Worm (Caenorhabditis elegans) whole organism, L4 larva: ENCODE measurements around the gene T14G8.3.
A peak's percentile ranks its signal among the peaks of the same experiment; 100 is the strongest.

Experiments
- F10B5.3 ChIP-seq: sonication (generic microtip); optimal IDR thresholded peaks from 2 replicates; lab custom pipeline; 2016; ENCODE audit warnings: mild to moderate bottlenecking, missing genetic modification characterization, missing compliant biosample characterization
- F26F4.8 ChIP-seq: fragments of 200-800 bp; sonication (Bioruptor generic); conservative IDR thresholded peaks from 2 replicates; pipeline ENCODE4 v1.3.6; 2022; ENCODE audit warnings: missing genetic modification characterization, missing compliant biosample characterization
- T26A8.4 ChIP-seq: fragments of 200-800 bp; sonication (Bioruptor generic); IDR thresholded peaks from 2 replicates; pipeline ENCODE4 v1.3.6; 2022; ENCODE audit warnings: missing genetic modification characterization, missing compliant biosample characterization
- Y105C5A.15 ChIP-seq: fragments of 200-800 bp; sonication (Bioruptor generic); IDR thresholded peaks from 2 replicates; pipeline ENCODE4 v1.3.6; 2022; ENCODE audit warnings: missing genetic modification characterization, missing compliant biosample characterization
- Y48G9A.11 ChIP-seq: fragments of 200-800 bp; sonication (Bioruptor generic); IDR thresholded peaks from 2 replicates; pipeline ENCODE4 v1.3.6; 2022; ENCODE audit warnings: missing genetic modification reagents, missing genetic modification characterization, missing compliant biosample characterization
- Y5F2A.4 ChIP-seq: fragments of 200-800 bp; sonication (Bioruptor generic); optimal IDR thresholded peaks from 2 replicates; lab custom pipeline; 2018; ENCODE audit warnings: mild to moderate bottlenecking, missing genetic modification characterization, missing compliant biosample characterization
- Y75B8A.6 ChIP-seq: fragments of 200-800 bp; sonication (Bioruptor generic); IDR thresholded peaks from 2 replicates; pipeline ENCODE4 v1.3.6; 2022; ENCODE audit warnings: missing genetic modification reagents, missing genetic modification characterization, missing compliant biosample characterization
- ZK337.2 ChIP-seq: fragments of 200-800 bp; sonication (Bioruptor generic); IDR thresholded peaks from 2 replicates; pipeline ENCODE4 v1.3.6; 2022; ENCODE audit warnings: missing genetic modification reagents, missing genetic modification characterization, missing compliant biosample characterization
- ZK546.5 ChIP-seq, 2 experiments: sonication (generic microtip); optimal IDR thresholded peaks; 2 replicates each; lab custom pipeline; 2017; ENCODE audit warnings: missing biosample characterization in 2 of 2, missing genetic modification characterization in 2 of 2
- aly-2 ChIP-seq: sonication (generic microtip); optimal IDR thresholded peaks from 2 replicates; lab custom pipeline; 2018; ENCODE audit warnings: missing biosample characterization, missing genetic modification characterization
- arid-1 ChIP-seq: fragments of 200-800 bp; sonication (Bioruptor generic); conservative IDR thresholded peaks from 2 replicates; pipeline ENCODE4 v1.3.6; 2022; ENCODE audit warnings: missing genetic modification reagents, missing genetic modification characterization, missing compliant biosample characterization
- ceh-28 ChIP-seq: fragments of 150-350 bp; optimal IDR thresholded peaks from 2 replicates; lab custom pipeline; 2014; ENCODE audit warnings: missing biosample characterization, missing genetic modification reagents, missing genetic modification characterization
- ceh-44 ChIP-seq: fragments of 200-800 bp; sonication (Bioruptor generic); IDR thresholded peaks from 2 replicates; pipeline ENCODE4 v1.3.6; 2022; ENCODE audit warnings: missing genetic modification reagents, missing genetic modification characterization, missing compliant biosample characterization
- ces-1 ChIP-seq: fragments of 150-350 bp; sonication (generic microtip); optimal IDR thresholded peaks from 4 replicates; lab custom pipeline; 2014; ENCODE audit warnings: missing biosample characterization, missing genetic modification reagents, missing genetic modification characterization
- daf-12 ChIP-seq: fragments of 150-350 bp; optimal IDR thresholded peaks from 2 replicates; lab custom pipeline; 2014; ENCODE audit warnings: missing biosample characterization, missing genetic modification reagents, missing genetic modification characterization
- daf-8 ChIP-seq: fragments of 200-800 bp; sonication (Bioruptor generic); IDR thresholded peaks from 2 replicates; pipeline ENCODE4 v1.3.6; 2022; ENCODE audit warnings: missing genetic modification characterization, missing compliant biosample characterization
- dmd-6 ChIP-seq: fragments of 200-800 bp; sonication (Bioruptor generic); IDR thresholded peaks from 2 replicates; pipeline ENCODE4 v1.3.6; 2022; ENCODE audit warnings: missing genetic modification reagents, missing genetic modification characterization, missing compliant biosample characterization
- dmd-9 ChIP-seq: fragments of 200-800 bp; sonication (Bioruptor generic); IDR thresholded peaks from 2 replicates; pipeline ENCODE4 v1.3.6; 2022; ENCODE audit warnings: missing genetic modification reagents, missing genetic modification characterization, missing compliant biosample characterization
- dve-1 ChIP-seq: sonication (generic microtip); optimal IDR thresholded peaks from 2 replicates; lab custom pipeline; 2017; ENCODE audit warnings: antibody characterized with exemption, mild to moderate bottlenecking, missing genetic modification characterization, missing compliant biosample characterization; ENCODE audit not compliant: insufficient read depth
- egl-27 ChIP-seq: sonication (generic microtip); optimal IDR thresholded peaks from 3 replicates; lab custom pipeline; 2017; ENCODE audit warnings: missing biosample characterization, missing genetic modification reagents, missing genetic modification characterization
- fos-1 ChIP-seq: fragments of 150-350 bp; optimal IDR thresholded peaks from 2 replicates; lab custom pipeline; 2014; ENCODE audit warnings: missing biosample characterization, missing genetic modification characterization
- hlh-30 ChIP-seq: sonication (generic microtip); optimal IDR thresholded peaks from 2 replicates; lab custom pipeline; 2017; ENCODE audit warnings: antibody characterized with exemption, mild to moderate bottlenecking, missing genetic modification characterization, missing compliant biosample characterization; ENCODE audit not compliant: insufficient read depth
- lim-7 ChIP-seq: fragments of 200-800 bp; sonication (Bioruptor generic); IDR thresholded peaks from 2 replicates; pipeline ENCODE4 v1.3.6; 2022; ENCODE audit warnings: missing genetic modification characterization, missing compliant biosample characterization
- lin-1 ChIP-seq: fragments of 200-800 bp; sonication (Bioruptor generic); IDR thresholded peaks from 2 replicates; pipeline ENCODE4 v1.3.6; 2022; ENCODE audit warnings: missing genetic modification reagents, missing genetic modification characterization, missing compliant biosample characterization
- lin-15B ChIP-seq: fragments of 150-350 bp; sonication (generic microtip); optimal IDR thresholded peaks from 3 replicates; lab custom pipeline; 2014; ENCODE audit warnings: missing biosample characterization, missing genetic modification characterization
- lin-39 ChIP-seq: fragments of 150-350 bp; optimal IDR thresholded peaks from 2 replicates; lab custom pipeline; 2014; ENCODE audit warnings: missing biosample characterization, missing genetic modification reagents, missing genetic modification characterization
- lsy-2 ChIP-seq, 2 experiments: fragments of 150-350 bp in 1 of 2; sonication (generic microtip) in 1 of 2; optimal IDR thresholded peaks; 2 replicates each; lab custom pipeline; 2014 to 2017; ENCODE audit warnings: missing biosample characterization in 2 of 2, missing genetic modification characterization in 2 of 2
- madf-9 ChIP-seq: fragments of 200-800 bp; sonication (Bioruptor generic); conservative IDR thresholded peaks from 2 replicates; pipeline ENCODE4 v1.3.6; 2022; ENCODE audit warnings: missing genetic modification reagents, missing genetic modification characterization, missing compliant biosample characterization
- mdl-1 ChIP-seq, 2 experiments: fragments of 150-350 bp in 1 of 2; sonication (generic microtip) in 1 of 2; optimal IDR thresholded peaks; 2 replicates each; lab custom pipeline; 2014 to 2017; ENCODE audit warnings: missing biosample characterization in 2 of 2, missing genetic modification characterization in 2 of 2
- mdt-29 ChIP-seq: fragments of 200-800 bp; sonication (Bioruptor generic); IDR thresholded peaks from 2 replicates; pipeline ENCODE4 v1.3.6; 2022; ENCODE audit warnings: missing genetic modification reagents, missing genetic modification characterization, missing compliant biosample characterization
- mep-1 ChIP-seq: fragments of 150-350 bp; sonication (generic microtip); optimal IDR thresholded peaks from 3 replicates; lab custom pipeline; 2014; ENCODE audit warnings: missing biosample characterization, missing genetic modification characterization
- mxl-2 ChIP-seq: fragments of 200-800 bp; sonication (Bioruptor generic); conservative IDR thresholded peaks from 2 replicates; pipeline ENCODE4 v1.3.6; 2022; ENCODE audit warnings: missing genetic modification reagents, missing genetic modification characterization, missing compliant biosample characterization
- nhr-102 ChIP-seq: sonication (generic microtip); optimal IDR thresholded peaks from 2 replicates; lab custom pipeline; 2016; ENCODE audit warnings: mild to moderate bottlenecking, missing genetic modification characterization, moderate library complexity, missing compliant biosample characterization
- nhr-11 ChIP-seq: fragments of 150-350 bp; optimal IDR thresholded peaks from 2 replicates; lab custom pipeline; 2014; ENCODE audit warnings: missing biosample characterization, missing genetic modification characterization
- nhr-237 ChIP-seq: sonication (generic microtip); optimal IDR thresholded peaks from 2 replicates; lab custom pipeline; 2017; ENCODE audit warnings: missing biosample characterization, missing genetic modification characterization
- nhr-6 ChIP-seq: fragments of 150-350 bp; optimal IDR thresholded peaks from 2 replicates; lab custom pipeline; 2014; ENCODE audit warnings: missing biosample characterization, missing genetic modification characterization
- nhr-76 ChIP-seq: fragments of 150-350 bp; optimal IDR thresholded peaks from 2 replicates; lab custom pipeline; 2014; ENCODE audit warnings: missing biosample characterization, missing genetic modification characterization
- pqm-1 ChIP-seq: sonication (generic microtip); optimal IDR thresholded peaks from 2 replicates; lab custom pipeline; 2017; ENCODE audit warnings: missing biosample characterization, missing genetic modification characterization
- rbr-2 ChIP-seq: sonication (generic microtip); optimal IDR thresholded peaks from 2 replicates; lab custom pipeline; 2016; ENCODE audit warnings: missing genotype, missing genetic modification characterization, missing compliant biosample characterization
- saeg-2 ChIP-seq: fragments of 200-800 bp; sonication (Bioruptor generic); IDR thresholded peaks from 2 replicates; pipeline ENCODE4 v1.3.6; 2022; ENCODE audit warnings: missing genetic modification reagents, missing genetic modification characterization, missing compliant biosample characterization
- sdz-12 ChIP-seq: fragments of 200-800 bp; sonication (Bioruptor generic); optimal IDR thresholded peaks from 2 replicates; lab custom pipeline; 2018; ENCODE audit warnings: mild to moderate bottlenecking, missing genetic modification characterization, missing compliant biosample characterization
- skn-1 ChIP-seq: fragments of 150-350 bp; optimal IDR thresholded peaks from 2 replicates; lab custom pipeline; 2014; ENCODE audit warnings: missing biosample characterization, missing genetic modification characterization
- spr-3 ChIP-seq: fragments of 200-800 bp; sonication (Bioruptor generic); optimal IDR thresholded peaks from 2 replicates; lab custom pipeline; 2018; ENCODE audit warnings: mild to moderate bottlenecking, missing genetic modification characterization, missing compliant biosample characterization
- tra-1 ChIP-seq: fragments of 200-800 bp; sonication (Bioruptor generic); IDR thresholded peaks from 2 replicates; pipeline ENCODE4 v1.3.6; 2022; ENCODE audit warnings: missing genetic modification reagents, missing genetic modification characterization, missing compliant biosample characterization
- unc-62 ChIP-seq, 3 experiments: fragments of 150-350 bp in 1 of 3; sonication (generic microtip); optimal IDR thresholded peaks in 2 of 3; peaks in 1 of 3; 1 replicate in 1 of 3; 2 replicates in 2 of 3; lab custom pipeline; 2014 to 2017; ENCODE audit warnings: missing biosample characterization in 3 of 3, missing genetic modification characterization in 3 of 3, missing genetic modification reagents in 3 of 3, missing genotype in 1 of 3
- vab-7 ChIP-seq: fragments of 200-800 bp; sonication (Bioruptor generic); IDR thresholded peaks from 2 replicates; pipeline ENCODE4 v1.3.6; 2022; ENCODE audit warnings: missing genetic modification reagents, missing genetic modification characterization, missing compliant biosample characterization
- zag-1 ChIP-seq: fragments of 150-350 bp; optimal IDR thresholded peaks from 2 replicates; lab custom pipeline; 2014; ENCODE audit warnings: missing biosample characterization, missing genetic modification characterization
- zip-2 ChIP-seq: fragments of 150-350 bp; optimal IDR thresholded peaks from 2 replicates; lab custom pipeline; 2014; ENCODE audit warnings: missing biosample characterization, missing genetic modification characterization
- ztf-11 ChIP-seq: fragments of 150-350 bp; optimal IDR thresholded peaks from 2 replicates; lab custom pipeline; 2014; ENCODE audit warnings: missing biosample characterization, missing genetic modification characterization

The T14G8.3 gene

DNA sequence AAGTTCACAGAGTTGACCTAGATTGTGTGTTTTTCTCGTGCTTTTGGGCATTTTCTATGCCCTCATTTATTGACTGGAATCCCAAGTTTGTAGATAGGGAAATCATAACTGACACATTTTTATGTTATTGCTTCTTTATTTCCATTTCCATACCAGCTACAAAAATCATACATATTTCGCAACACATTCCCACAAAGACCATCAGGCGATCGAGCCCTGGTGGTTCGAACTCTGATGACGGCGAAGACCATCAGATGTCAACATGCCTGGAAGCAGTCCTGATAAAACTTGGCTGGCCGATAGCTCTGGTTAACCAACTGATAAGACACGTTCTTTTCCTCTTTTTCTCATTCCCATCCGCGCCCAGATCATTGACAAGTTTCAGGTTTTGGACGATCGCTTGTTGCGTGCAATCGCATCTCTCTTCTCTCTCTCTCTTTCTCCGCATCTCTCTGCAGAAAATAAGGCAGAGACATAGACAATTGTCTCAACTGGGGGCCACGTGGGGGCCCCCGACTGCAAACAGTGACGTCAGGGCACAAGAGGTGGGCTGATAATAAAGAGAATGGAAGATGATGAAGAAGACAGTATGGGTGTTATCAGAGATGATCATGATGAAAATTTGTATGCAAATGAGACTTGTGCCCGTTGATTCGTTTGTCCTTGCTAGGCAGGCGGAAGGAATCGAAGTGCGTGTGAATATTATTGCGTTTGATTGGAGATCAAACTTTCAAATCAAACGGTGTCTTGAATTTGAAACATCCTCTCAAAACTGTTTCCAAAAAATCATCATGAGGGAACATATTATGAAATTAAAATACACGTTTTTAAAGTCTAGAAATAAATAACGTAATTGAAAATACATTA is 11.2 kb downstream of the T14G8.3 start (continued):
- TF ChIP-seq daf-8 (GFP tag; lab: Robert Waterston, UW) (no peak), aly-2 (no peak), nhr-76 (tag; lab: Kevin White, UChicago) (peak; percentile 50), Y48G9A.11 (no peak), unc-62 (GFP tag; optimal IDR thresholded peaks at IDR 0.05 in 1 of 2; lab: Kevin White, UChicago) (peak; percentile 60 to 100), unc-62 (tag; optimal IDR thresholded peaks at IDR 0.05; lab: Kevin White, UChicago) (no peak), pqm-1 (tag; lab: Kevin White, UChicago) (peak; percentile 80), lin-15B (tag; lab: Kevin White, UChicago) (no peak), sdz-12 (GFP tag; lab: Kevin White, UChicago) (no peak), madf-9 (GFP tag; lab: Robert Waterston, UW) (peak; percentile 74), fos-1 (tag; lab: Kevin White, UChicago) (peak; percentile 84), rbr-2 (tag; lab: Kevin White, UChicago) (peak; percentile 63), ZK546.5 (tag; optimal IDR thresholded peaks at IDR 0.05; lab: Kevin White, UChicago) (no peak), mdl-1 (tag; optimal IDR thresholded peaks at IDR 0.05; lab: Kevin White, UChicago) (peak; percentile 99 to 100), dve-1 (tag; lab: Kevin White, UChicago) (peak; percentile 99), ces-1 (GFP tag; lab: Kevin White, UChicago) (no peak), lim-7 (GFP tag; lab: Robert Waterston, UW) (no peak), Y105C5A.15 (no peak), zag-1 (tag; lab: Kevin White, UChicago) (no peak), zip-2 (tag; lab: Kevin White, UChicago) (peak; percentile 44), lin-1 (GFP tag; lab: Robert Waterston, UW) (peak; percentile 96), hlh-30 (tag; lab: Kevin White, UChicago) (peak; percentile 88), vab-7 (GFP tag; lab: Robert Waterston, UW) (no peak), lin-39 (tag; lab: Kevin White, UChicago) (no peak), egl-27 (tag; lab: Kevin White, UChicago) (no peak), ztf-11 (tag; lab: Kevin White, UChicago) (no peak), nhr-6 (tag; lab: Kevin White, UChicago) (peak; percentile 20), ceh-44 (GFP tag; lab: Robert Waterston, UW) (no peak), arid-1 (GFP tag; lab: Robert Waterston, UW) (no peak; the same call in 1 of the 2 replicates), dmd-9 (GFP tag; lab: Robert Waterston, UW) (no peak), daf-12 (tag; lab: Kevin White, UChicago) (no peak), mxl-2 (GFP tag; lab: Robert Waterston, UW) (0 out of 2 replicates have a peak, but pooled peaks have one; percentile 76), F10B5.3 (tag; lab: Kevin White, UChicago) (no peak), nhr-11 (tag; lab: Kevin White, UChicago) (peak; percentile 84), ZK337.2 (GFP tag; lab: Robert Waterston, UW) (no peak), saeg-2 (GFP tag; lab: Robert Waterston, UW) (peak; percentile 98), nhr-237 (tag; lab: Kevin White, UChicago) (no peak), spr-3 (GFP tag; lab: Kevin White, UChicago) (peak; percentile 34), ceh-28 (tag; lab: Kevin White, UChicago) (peak; percentile 24), F26F4.8 (GFP tag; lab: Robert Waterston, UW) (no peak), T26A8.4 (peak; percentile 88), tra-1 (GFP tag; lab: Robert Waterston, UW) (peak; percentile 100), skn-1 (tag; lab: Kevin White, UChicago) (no peak), dmd-6 (GFP tag; lab: Robert Waterston, UW) (peak; percentile 100), mdt-29 (GFP tag; lab: Robert Waterston, UW) (peak; percentile 68), mep-1 (tag; lab: Kevin White, UChicago) (peak; percentile 91), nhr-102 (tag; lab: Kevin White, UChicago) (peak; percentile 98), Y5F2A.4 (GFP tag; lab: Kevin White, UChicago) (no peak), Y75B8A.6 (GFP tag; lab: Robert Waterston, UW) (no peak), lsy-2 (tag; optimal IDR thresholded peaks at IDR 0.05; lab: Kevin White, UChicago) (peak; percentile 48 to 77)
